Worm (Caenorhabditis elegans) whole organism, young adult: ENCODE data around the gene F47E1.4.

Source experiments
- B0019.2 ChIP-seq: fragments of 200-800 bp; sonication (Bioruptor generic); conservative IDR thresholded peaks from 2 replicates; pipeline ENCODE4 v1.3.6; 2022; ENCODE audit warnings: missing genetic modification reagents, missing genetic modification characterization, missing compliant biosample characterization
- F23B12.7 ChIP-seq: sonication (generic microtip); optimal IDR thresholded peaks from 2 replicates; lab custom pipeline; 2017; ENCODE audit warnings: missing genetic modification characterization, mild to moderate bottlenecking, missing compliant biosample characterization, antibody characterized with exemption, moderate library complexity; ENCODE audit not compliant: insufficient read depth
- F49E8.2 ChIP-seq: sonication (generic microtip); optimal IDR thresholded peaks from 3 replicates; lab custom pipeline; 2017; ENCODE audit warnings: missing genetic modification characterization, mild to moderate bottlenecking, missing compliant biosample characterization, antibody characterized with exemption, moderate library complexity; ENCODE audit not compliant: insufficient read depth
- F52B5.7 ChIP-seq: sonication (generic microtip); optimal IDR thresholded peaks from 2 replicates; lab custom pipeline; 2016; ENCODE audit warnings: mild to moderate bottlenecking, missing genetic modification characterization, missing compliant biosample characterization
- F55B11.4 ChIP-seq: sonication (generic microtip); optimal IDR thresholded peaks from 2 replicates; lab custom pipeline; 2016; ENCODE audit warnings: missing compliant biosample characterization, missing genetic modification characterization, borderline replicate concordance; ENCODE audit not compliant: insufficient read depth
- F57A8.1 ChIP-seq: fragments of 200-800 bp; sonication (Bioruptor generic); optimal IDR thresholded peaks from 2 replicates; lab custom pipeline; 2018; ENCODE audit warnings: mild to moderate bottlenecking, missing genetic modification characterization, moderate library complexity, missing compliant biosample characterization
- T07F8.4 ChIP-seq: sonication (generic microtip); optimal IDR thresholded peaks from 2 replicates; lab custom pipeline; 2016; ENCODE audit warnings: mild to moderate bottlenecking, missing genetic modification characterization, moderate library complexity, missing compliant biosample characterization
- T26A5.8 ChIP-seq: sonication (generic microtip); optimal IDR thresholded peaks from 2 replicates; lab custom pipeline; 2016; ENCODE audit warnings: missing genetic modification characterization, missing compliant biosample characterization
- Y53G8AR.9 ChIP-seq: fragments of 200-800 bp; sonication (Bioruptor generic); conservative IDR thresholded peaks from 2 replicates; pipeline ENCODE4 v1.3.6; 2022; ENCODE audit warnings: missing genetic modification reagents, missing genetic modification characterization, missing compliant biosample characterization
- akir-1 ChIP-seq: fragments of 200-800 bp; sonication (Bioruptor generic); optimal IDR thresholded peaks from 2 replicates; lab custom pipeline; 2018; ENCODE audit warnings: mild to moderate bottlenecking, missing genetic modification characterization, moderate library complexity, missing compliant biosample characterization
- atf-7 ChIP-seq: sonication (generic microtip); optimal IDR thresholded peaks from 2 replicates; lab custom pipeline; 2017; ENCODE audit warnings: mild to moderate bottlenecking, missing genetic modification characterization, missing compliant biosample characterization
- athp-1 ChIP-seq: sonication (generic microtip); optimal IDR thresholded peaks from 2 replicates; lab custom pipeline; 2017; ENCODE audit warnings: mild to moderate bottlenecking, missing genetic modification characterization, missing compliant biosample characterization
- attf-5 ChIP-seq: fragments of 200-800 bp; sonication (Bioruptor generic); optimal IDR thresholded peaks from 2 replicates; lab custom pipeline; 2018; ENCODE audit warnings: mild to moderate bottlenecking, missing genetic modification characterization, missing compliant biosample characterization
- bed-1 ChIP-seq: fragments of 200-800 bp; sonication (Bioruptor generic); IDR thresholded peaks from 2 replicates; pipeline ENCODE4 v1.3.6; 2022; ENCODE audit warnings: missing genetic modification reagents, missing genetic modification characterization, missing compliant biosample characterization
- bed-2 ChIP-seq: fragments of 200-800 bp; sonication (Bioruptor generic); IDR thresholded peaks from 2 replicates; pipeline ENCODE4 v1.3.6; 2022; ENCODE audit warnings: missing genetic modification reagents, missing genetic modification characterization, missing compliant biosample characterization
- ccch-3 ChIP-seq: fragments of 200-800 bp; sonication (Bioruptor generic); optimal IDR thresholded peaks from 2 replicates; lab custom pipeline; 2018; ENCODE audit warnings: mild to moderate bottlenecking, missing genetic modification characterization, missing compliant biosample characterization
- cebp-2 ChIP-seq: fragments of 200-800 bp; sonication (Bioruptor generic); IDR thresholded peaks from 2 replicates; pipeline ENCODE4 v1.3.6; 2022; ENCODE audit warnings: missing genetic modification characterization, missing compliant biosample characterization
- ceh-100 ChIP-seq: fragments of 200-800 bp; sonication (Bioruptor generic); IDR thresholded peaks from 2 replicates; pipeline ENCODE4 v1.3.6; 2022; ENCODE audit warnings: missing genetic modification reagents, missing genetic modification characterization, missing compliant biosample characterization
- die-1 ChIP-seq: sonication (generic microtip); optimal IDR thresholded peaks from 2 replicates; lab custom pipeline; 2016; ENCODE audit warnings: missing genotype, mild to moderate bottlenecking, missing genetic modification characterization, missing compliant biosample characterization
- ekl-4 ChIP-seq: fragments of 200-800 bp; sonication (Bioruptor generic); IDR thresholded peaks from 2 replicates; pipeline ENCODE4 v1.3.6; 2022; ENCODE audit warnings: missing genetic modification reagents, missing genetic modification characterization, missing compliant biosample characterization
- him-1 ChIP-seq: sonication (generic microtip); optimal IDR thresholded peaks from 2 replicates; lab custom pipeline; 2016; ENCODE audit warnings: missing genotype, missing genetic modification reagents, missing genetic modification characterization, missing compliant biosample characterization
- hlh-12 ChIP-seq: sonication (generic microtip); optimal IDR thresholded peaks from 2 replicates; lab custom pipeline; 2016; ENCODE audit warnings: missing genetic modification characterization, missing compliant biosample characterization
- hmg-1.2 ChIP-seq: fragments of 200-800 bp; sonication (Bioruptor generic); IDR thresholded peaks from 2 replicates; pipeline ENCODE4 v1.3.6; 2022; ENCODE audit warnings: missing genetic modification reagents, missing genetic modification characterization, missing compliant biosample characterization
- hrde-1 ChIP-seq: sonication (generic microtip); optimal IDR thresholded peaks from 2 replicates; lab custom pipeline; 2016; ENCODE audit warnings: missing genetic modification characterization, mild to moderate bottlenecking, missing compliant biosample characterization, moderate library complexity, missing genotype, missing genetic modification reagents, borderline replicate concordance
- lir-1 ChIP-seq: fragments of 200-800 bp; sonication (Bioruptor generic); conservative IDR thresholded peaks from 2 replicates; pipeline ENCODE4 v1.3.6; 2022; ENCODE audit warnings: missing genetic modification reagents, missing genetic modification characterization, missing compliant biosample characterization
- lsl-1 ChIP-seq: fragments of 200-800 bp; sonication (Bioruptor generic); optimal IDR thresholded peaks from 2 replicates; lab custom pipeline; 2018; ENCODE audit warnings: mild to moderate bottlenecking, missing genetic modification characterization, moderate library complexity, missing compliant biosample characterization
- lsy-27 ChIP-seq: sonication (generic microtip); optimal IDR thresholded peaks from 2 replicates; lab custom pipeline; 2017; ENCODE audit warnings: missing genetic modification characterization, mild to moderate bottlenecking, missing compliant biosample characterization, antibody characterized with exemption, missing genotype, borderline replicate concordance; ENCODE audit not compliant: insufficient read depth
- madf-10 ChIP-seq: sonication (generic microtip); optimal IDR thresholded peaks from 2 replicates; lab custom pipeline; 2016; ENCODE audit warnings: mild to moderate bottlenecking, missing genetic modification characterization, missing compliant biosample characterization
- mel-28 ChIP-seq: sonication (generic microtip); optimal IDR thresholded peaks from 2 replicates; lab custom pipeline; 2016; ENCODE audit warnings: borderline replicate concordance, mild to moderate bottlenecking, missing genetic modification characterization, missing compliant biosample characterization
- mes-4 ChIP-seq: sonication (generic microtip); optimal IDR thresholded peaks from 2 replicates; lab custom pipeline; 2016; ENCODE audit warnings: missing genotype, missing genetic modification characterization, missing compliant biosample characterization
- mxl-1 ChIP-seq: sonication (generic microtip); optimal IDR thresholded peaks from 2 replicates; lab custom pipeline; 2016; ENCODE audit warnings: missing genetic modification characterization, missing compliant biosample characterization
- nfyb-1 ChIP-seq: fragments of 200-800 bp; sonication (Bioruptor generic); IDR thresholded peaks from 2 replicates; pipeline ENCODE4 v1.3.6; 2022; ENCODE audit warnings: missing genetic modification reagents, missing genetic modification characterization, missing compliant biosample characterization
- nhr-120 ChIP-seq: fragments of 200-800 bp; sonication (Bioruptor generic); IDR thresholded peaks from 2 replicates; pipeline ENCODE4 v1.3.6; 2022; ENCODE audit warnings: missing genetic modification characterization, missing compliant biosample characterization
- nhr-179 ChIP-seq: sonication (generic microtip); optimal IDR thresholded peaks from 2 replicates; lab custom pipeline; 2016; ENCODE audit warnings: mild to moderate bottlenecking, missing genetic modification characterization, missing compliant biosample characterization
- nhr-27 ChIP-seq: fragments of 200-800 bp; sonication (Bioruptor generic); optimal IDR thresholded peaks from 2 replicates; lab custom pipeline; 2018; ENCODE audit warnings: mild to moderate bottlenecking, missing genetic modification characterization, moderate library complexity, missing compliant biosample characterization
- rec-8 ChIP-seq, 2 experiments: sonication (generic microtip); optimal IDR thresholded peaks; 2 replicates each; lab custom pipeline; 2016; ENCODE audit warnings: mild to moderate bottlenecking in 2 of 2, missing genetic modification characterization in 2 of 2, missing genetic modification reagents in 2 of 2, missing genotype in 2 of 2, missing biosample characterization in 1 of 2, missing compliant biosample characterization in 1 of 2, moderate library complexity in 1 of 2
- repo-1 ChIP-seq: sonication (generic microtip); optimal IDR thresholded peaks from 2 replicates; lab custom pipeline; 2017; ENCODE audit warnings: mild to moderate bottlenecking, missing genetic modification characterization, missing compliant biosample characterization
- sdz-38 ChIP-seq: sonication (generic microtip); optimal IDR thresholded peaks from 2 replicates; lab custom pipeline; 2016; ENCODE audit warnings: missing genotype, missing genetic modification characterization, missing compliant biosample characterization
- sea-2 ChIP-seq: fragments of 200-800 bp; sonication (Bioruptor generic); IDR thresholded peaks from 2 replicates; pipeline ENCODE4 v1.3.6; 2022; ENCODE audit warnings: missing genetic modification characterization, missing compliant biosample characterization
- snpc-4 ChIP-seq, 5 experiments: fragments of 150-350 bp in 1 of 5; sonication (generic microtip) in 4 of 5; optimal IDR thresholded peaks; 2 replicates each; lab custom pipeline; 2014 to 2018; ENCODE audit warnings: missing genetic modification characterization in 5 of 5, missing biosample characterization in 3 of 5, antibody characterized with exemption in 2 of 5, mild to moderate bottlenecking in 2 of 5, missing compliant biosample characterization in 2 of 5, missing genotype in 2 of 5, moderate library complexity in 2 of 5, missing genetic modification reagents in 1 of 5
- sptf-2 ChIP-seq: fragments of 200-800 bp; sonication (Bioruptor generic); optimal IDR thresholded peaks from 2 replicates; lab custom pipeline; 2018; ENCODE audit warnings: mild to moderate bottlenecking, missing genetic modification characterization, missing compliant biosample characterization
- tbp1 ChIP-seq: fragments of 200-800 bp; sonication (Bioruptor generic); optimal IDR thresholded peaks from 2 replicates; lab custom pipeline; 2018; ENCODE audit warnings: mild to moderate bottlenecking, missing genetic modification characterization, missing compliant biosample characterization
- tbx-9 ChIP-seq: sonication (generic microtip); optimal IDR thresholded peaks from 2 replicates; lab custom pipeline; 2016; ENCODE audit warnings: borderline replicate concordance, missing genetic modification characterization, inconsistent platforms, missing compliant biosample characterization
- unc-62 ChIP-seq: fragments of 150-350 bp; optimal IDR thresholded peaks from 2 replicates; lab custom pipeline; 2014; ENCODE audit warnings: missing biosample characterization, missing genetic modification reagents, missing genetic modification characterization
- xnd-1 ChIP-seq: sonication (generic microtip); optimal IDR thresholded peaks from 2 replicates; lab custom pipeline; 2016; ENCODE audit warnings: missing genotype, missing genetic modification reagents, missing genetic modification characterization, missing compliant biosample characterization
- ztf-26 ChIP-seq: sonication (generic microtip); optimal IDR thresholded peaks from 2 replicates; lab custom pipeline; 2017; ENCODE audit warnings: missing genetic modification characterization, missing compliant biosample characterization
- ztf-3 ChIP-seq: fragments of 200-800 bp; sonication (Bioruptor generic); optimal IDR thresholded peaks from 2 replicates; lab custom pipeline; 2018; ENCODE audit warnings: mild to moderate bottlenecking, missing genetic modification characterization, missing compliant biosample characterization

F47E1.4 gene

ce11 chrX:9024270-9024669 lies 38.4 kb upstream of the F47E1.4 start (continued):
- TF ChIP-seq atf-7 (tag; lab: Kevin White, UChicago) (peak; percentile 30), mxl-1 (tag; lab: Kevin White, UChicago) (peak; percentile 76), lsy-27 (tag; lab: Kevin White, UChicago) (no peak), bed-2 (GFP tag; lab: Robert Waterston, UW) (0 out of 2 replicates have a peak, but pooled peaks have one; percentile 56), F23B12.7 (peak; percentile 59), attf-5 (GFP tag; lab: Kevin White, UChicago) (peak; percentile 50), unc-62 (no peak), tbp1 (GFP tag; lab: Kevin White, UChicago) (peak; percentile 95), T26A5.8 (tag; lab: Kevin White, UChicago) (peak; percentile 76), sea-2 (GFP tag; lab: Robert Waterston, UW) (no peak), lir-1 (no peak), madf-10 (tag; lab: Kevin White, UChicago) (peak; percentile 64), mes-4 (tag; lab: Kevin White, UChicago) (peak; percentile 79), nhr-120 (GFP tag; lab: Robert Waterston, UW) (no peak), sptf-2 (GFP tag; lab: Kevin White, UChicago) (peak; percentile 76), F49E8.2 (no peak), B0019.2 (GFP tag; lab: Robert Waterston, UW) (peak; percentile 38; the same call in 1 of the 2 replicates), die-1 (tag; lab: Kevin White, UChicago) (peak; percentile 97), hrde-1 (tag; lab: Kevin White, UChicago) (no peak), F57A8.1 (GFP tag; lab: Kevin White, UChicago) (peak; percentile 45), akir-1 (no peak), sdz-38 (tag; lab: Kevin White, UChicago) (peak; percentile 19), cebp-2 (GFP tag; lab: Robert Waterston, UW) (peak; percentile 93), him-1 (tag; lab: Kevin White, UChicago) (peak; percentile 95), lsl-1 (no peak), ceh-100 (GFP tag; lab: Robert Waterston, UW) (peak; percentile 64), rec-8 (tag; optimal IDR thresholded peaks at IDR 0.05; lab: Kevin White, UChicago) (peak; percentile 84 to 94), ekl-4 (GFP tag; lab: Robert Waterston, UW) (peak; percentile 76; the same call in 1 of the 2 replicates), ztf-26 (tag; lab: Kevin White, UChicago) (peak; percentile 27), repo-1 (tag; lab: Kevin White, UChicago) (no peak), snpc-4 (GFP tag; optimal IDR thresholded peaks at IDR 0.05; lab: Kevin White, UChicago) (peak; percentile 74), snpc-4 (tag; optimal IDR thresholded peaks at IDR 0.05; lab: Kevin White, UChicago) (peak in 1 of 4 experiments; percentile 30), hmg-1.2 (GFP tag; lab: Robert Waterston, UW) (no peak; the same call in 1 of the 2 replicates), Y53G8AR.9 (GFP tag; lab: Robert Waterston, UW) (no peak), ztf-3 (GFP tag; lab: Kevin White, UChicago) (no peak), athp-1 (tag; lab: Kevin White, UChicago) (peak; percentile 39), nhr-179 (tag; lab: Kevin White, UChicago) (peak; percentile 60), tbx-9 (tag; lab: Kevin White, UChicago) (no peak), nfyb-1 (GFP tag; lab: Robert Waterston, UW) (peak; percentile 90), F52B5.7 (tag; lab: Kevin White, UChicago) (no peak), bed-1 (GFP tag; lab: Robert Waterston, UW) (peak; percentile 80; the same call in 1 of the 2 replicates), hlh-12 (tag; lab: Kevin White, UChicago) (peak; percentile 70), nhr-27 (tag; lab: Kevin White, UChicago) (no peak), xnd-1 (tag; lab: Kevin White, UChicago) (no peak), F55B11.4 (tag; lab: Kevin White, UChicago) (no peak), T07F8.4 (tag; lab: Kevin White, UChicago) (peak; percentile 86), ccch-3 (GFP tag; lab: Kevin White, UChicago) (peak; percentile 41), mel-28 (no peak)
